Worm (Caenorhabditis elegans) whole organism, L1 larva: Measurements from ENCODE around the gene gst-12.

Experiments used
- C04F5.9 ChIP-seq: sonication (generic microtip); optimal IDR thresholded peaks from 2 replicates; lab custom pipeline; 2016; ENCODE audit warnings: missing genetic modification characterization, missing compliant biosample characterization
- C34B4.2 ChIP-seq: sonication (generic microtip); optimal IDR thresholded peaks from 2 replicates; lab custom pipeline; 2017; ENCODE audit warnings: mild to moderate bottlenecking, missing genetic modification characterization, missing compliant biosample characterization
- F16B12.6 ChIP-seq: fragments of 150-350 bp; optimal IDR thresholded peaks from 2 replicates; lab custom pipeline; 2014; ENCODE audit warnings: missing biosample characterization, missing genetic modification characterization
- Y116A8C.19 ChIP-seq: sonication (generic microtip); optimal IDR thresholded peaks from 2 replicates; lab custom pipeline; 2016; ENCODE audit warnings: missing compliant biosample characterization, missing genetic modification characterization, borderline replicate concordance
- blmp-1 ChIP-seq: fragments of 150-350 bp; optimal IDR thresholded peaks from 2 replicates; lab custom pipeline; 2014; ENCODE audit warnings: missing biosample characterization, missing genetic modification characterization
- ceh-63 ChIP-seq: fragments of 200-800 bp; sonication (Bioruptor generic); optimal IDR thresholded peaks from 2 replicates; lab custom pipeline; 2018; ENCODE audit warnings: mild to moderate bottlenecking, missing genetic modification characterization, missing compliant biosample characterization
- ceh-8 ChIP-seq: fragments of 200-800 bp; sonication (Bioruptor generic); optimal IDR thresholded peaks from 2 replicates; lab custom pipeline; 2018; ENCODE audit warnings: mild to moderate bottlenecking, missing genetic modification characterization, moderate library complexity, missing compliant biosample characterization
- ceh-82 ChIP-seq, 3 experiments: fragments of 150-350 bp in 1 of 3; sonication (generic microtip) in 2 of 3; optimal IDR thresholded peaks; 2 replicates each; lab custom pipeline; 2014 to 2017; ENCODE audit warnings: missing biosample characterization in 3 of 3, missing genetic modification characterization in 3 of 3
- ceh-88 ChIP-seq: fragments of 200-800 bp; sonication (Bioruptor generic); IDR thresholded peaks from 2 replicates; pipeline ENCODE4 v1.3.6; 2022; ENCODE audit warnings: missing genetic modification characterization, missing compliant biosample characterization
- ces-1 ChIP-seq: fragments of 150-350 bp; optimal IDR thresholded peaks from 2 replicates; lab custom pipeline; 2014; ENCODE audit warnings: missing biosample characterization, missing genetic modification reagents, missing genetic modification characterization
- dsc-1 ChIP-seq: sonication (generic microtip); optimal IDR thresholded peaks from 2 replicates; lab custom pipeline; 2016; ENCODE audit warnings: mild to moderate bottlenecking, missing genetic modification characterization, missing compliant biosample characterization
- efl-1 ChIP-seq, 4 experiments: fragments of 150-350 bp; optimal IDR thresholded peaks in 3 of 4; peaks in 1 of 4; 1 replicate in 1 of 4; 2 replicates in 3 of 4; lab custom pipeline; 2014; ENCODE audit warnings: missing biosample characterization in 2 of 4, missing genetic modification characterization in 2 of 4, missing genetic modification reagents in 2 of 4
- efl-3 ChIP-seq: fragments of 200-800 bp; sonication (Bioruptor generic); optimal IDR thresholded peaks from 2 replicates; lab custom pipeline; 2018; ENCODE audit warnings: mild to moderate bottlenecking, missing genetic modification characterization, missing compliant biosample characterization
- egl-13 ChIP-seq: sonication (generic microtip); optimal IDR thresholded peaks from 2 replicates; lab custom pipeline; 2016; ENCODE audit warnings: missing genotype, missing genetic modification reagents, missing genetic modification characterization, missing compliant biosample characterization
- egl-27 ChIP-seq, 2 experiments: fragments of 150-350 bp in 1 of 2; sonication (generic microtip); optimal IDR thresholded peaks; 3 replicates each; lab custom pipeline; 2017 to 2018; ENCODE audit warnings: missing biosample characterization in 2 of 2, missing genetic modification characterization in 2 of 2, missing genetic modification reagents in 2 of 2
- elt-3 ChIP-seq, 6 experiments: fragments of 150-350 bp in 1 of 6; sonication (generic microtip); optimal IDR thresholded peaks; 2 replicates each; lab custom pipeline; 2017 to 2018; ENCODE audit warnings: missing biosample characterization in 6 of 6, missing genetic modification characterization in 6 of 6, inconsistent platforms in 1 of 6
- fkh-4 ChIP-seq: sonication (generic microtip); optimal IDR thresholded peaks from 2 replicates; lab custom pipeline; 2016; ENCODE audit warnings: missing compliant biosample characterization, missing genetic modification characterization, borderline replicate concordance
- fos-1 ChIP-seq: fragments of 150-350 bp; optimal IDR thresholded peaks from 2 replicates; lab custom pipeline; 2014; ENCODE audit warnings: missing biosample characterization, missing genetic modification characterization
- hlh-17 ChIP-seq: fragments of 200-800 bp; sonication (Bioruptor generic); optimal IDR thresholded peaks from 2 replicates; lab custom pipeline; 2018; ENCODE audit warnings: missing genetic modification characterization, mild to moderate bottlenecking, missing compliant biosample characterization, moderate library complexity, borderline replicate concordance
- hlh-4 ChIP-seq: sonication (generic microtip); optimal IDR thresholded peaks from 2 replicates; lab custom pipeline; 2016; ENCODE audit warnings: mild to moderate bottlenecking, missing genetic modification characterization, missing compliant biosample characterization
- hpl-2 ChIP-seq: fragments of 150-350 bp; optimal IDR thresholded peaks from 2 replicates; lab custom pipeline; 2014; ENCODE audit warnings: missing biosample characterization, missing genetic modification reagents, missing genetic modification characterization
- isw-1 ChIP-seq: fragments of 200-800 bp; sonication (Bioruptor generic); IDR thresholded peaks from 2 replicates; pipeline ENCODE4 v1.3.6; 2022; ENCODE audit warnings: missing genetic modification characterization, missing compliant biosample characterization
- jun-1 ChIP-seq: fragments of 150-350 bp; optimal IDR thresholded peaks from 2 replicates; lab custom pipeline; 2014; ENCODE audit warnings: missing biosample characterization, missing genetic modification reagents, missing genetic modification characterization
- lin-14 ChIP-seq: fragments of 200-800 bp; sonication (Bioruptor generic); optimal IDR thresholded peaks from 2 replicates; lab custom pipeline; 2018; ENCODE audit warnings: mild to moderate bottlenecking, missing genetic modification characterization, moderate library complexity, missing compliant biosample characterization
- lin-15B ChIP-seq: fragments of 150-350 bp; sonication (generic microtip); optimal IDR thresholded peaks from 3 replicates; lab custom pipeline; 2014; ENCODE audit warnings: missing biosample characterization, missing genetic modification characterization
- lin-35 ChIP-seq, 2 experiments: fragments of 150-350 bp; optimal IDR thresholded peaks; 2 replicates each; lab custom pipeline; 2014; ENCODE audit warnings: missing biosample characterization in 2 of 2, missing genetic modification characterization in 2 of 2, missing genetic modification reagents in 2 of 2
- lin-39 ChIP-seq: fragments of 150-350 bp; optimal IDR thresholded peaks from 2 replicates; lab custom pipeline; 2014; ENCODE audit warnings: missing biosample characterization, missing genetic modification reagents, missing genetic modification characterization
- lir-3 ChIP-seq: sonication (generic microtip); optimal IDR thresholded peaks from 2 replicates; lab custom pipeline; 2016; ENCODE audit warnings: mild to moderate bottlenecking, missing genetic modification characterization, moderate library complexity, missing compliant biosample characterization; ENCODE audit not compliant: poor library complexity
- lsy-2 ChIP-seq, 2 experiments: fragments of 150-350 bp; optimal IDR thresholded peaks; 2 replicates each; lab custom pipeline; 2014; ENCODE audit warnings: missing biosample characterization in 2 of 2, missing genetic modification characterization in 2 of 2
- mdl-1 ChIP-seq, 2 experiments: fragments of 150-350 bp; optimal IDR thresholded peaks; 2 replicates each; lab custom pipeline; 2014 to 2017; ENCODE audit warnings: missing biosample characterization in 2 of 2, missing genetic modification characterization in 2 of 2, inconsistent platforms in 1 of 2
- nhr-12 ChIP-seq: sonication (generic microtip); optimal IDR thresholded peaks from 2 replicates; lab custom pipeline; 2017; ENCODE audit warnings: missing biosample characterization, missing genetic modification characterization
- nhr-20 ChIP-seq: sonication (generic microtip); optimal IDR thresholded peaks from 2 replicates; lab custom pipeline; 2016; ENCODE audit warnings: mild to moderate bottlenecking, missing genetic modification characterization, missing compliant biosample characterization
- nhr-237 ChIP-seq: fragments of 150-350 bp; optimal IDR thresholded peaks from 2 replicates; lab custom pipeline; 2014; ENCODE audit warnings: missing biosample characterization, missing genetic modification characterization
- nhr-28 ChIP-seq: fragments of 150-350 bp; optimal IDR thresholded peaks from 2 replicates; lab custom pipeline; 2014; ENCODE audit warnings: missing biosample characterization, missing genetic modification characterization
- nhr-47 ChIP-seq: sonication (generic microtip); optimal IDR thresholded peaks from 2 replicates; lab custom pipeline; 2016; ENCODE audit warnings: mild to moderate bottlenecking, missing genetic modification characterization, moderate library complexity, missing compliant biosample characterization
- nhr-76 ChIP-seq: sonication (generic microtip); optimal IDR thresholded peaks from 2 replicates; lab custom pipeline; 2017; ENCODE audit warnings: missing biosample characterization, missing genetic modification characterization
- nhr-77 ChIP-seq: fragments of 150-350 bp; optimal IDR thresholded peaks from 2 replicates; lab custom pipeline; 2014; ENCODE audit warnings: missing biosample characterization, missing genetic modification characterization
- nhr-84 ChIP-seq: sonication (generic microtip); optimal IDR thresholded peaks from 2 replicates; lab custom pipeline; 2017; ENCODE audit warnings: missing biosample characterization, missing genetic modification characterization
- nhr-85 ChIP-seq: sonication (generic microtip); peaks from one replicate; lab custom pipeline; 2016; ENCODE audit warnings: missing genetic modification characterization, inconsistent platforms, missing compliant biosample characterization
- pag-3 ChIP-seq: sonication (generic microtip); optimal IDR thresholded peaks from 2 replicates; lab custom pipeline; 2017; ENCODE audit warnings: missing genetic modification characterization, mild to moderate bottlenecking, missing compliant biosample characterization, antibody characterized with exemption, borderline replicate concordance; ENCODE audit not compliant: insufficient read depth
- pax-3 ChIP-seq: fragments of 200-800 bp; sonication (Bioruptor generic); optimal IDR thresholded peaks from 2 replicates; lab custom pipeline; 2018; ENCODE audit warnings: mild to moderate bottlenecking, missing genetic modification characterization, moderate library complexity, missing compliant biosample characterization
- rnt-1 ChIP-seq: sonication (generic microtip); optimal IDR thresholded peaks from 2 replicates; lab custom pipeline; 2016; ENCODE audit warnings: mild to moderate bottlenecking, missing genetic modification characterization, moderate library complexity, missing compliant biosample characterization
- skn-1 ChIP-seq: fragments of 150-350 bp; optimal IDR thresholded peaks from 2 replicates; lab custom pipeline; 2014; ENCODE audit warnings: missing biosample characterization, missing genetic modification characterization
- snu-23 ChIP-seq: sonication (generic microtip); optimal IDR thresholded peaks from 2 replicates; lab custom pipeline; 2016; ENCODE audit warnings: missing genetic modification characterization, missing compliant biosample characterization
- sup-37 ChIP-seq: fragments of 200-800 bp; sonication (Bioruptor generic); optimal IDR thresholded peaks from 2 replicates; lab custom pipeline; 2018; ENCODE audit warnings: mild to moderate bottlenecking, missing genetic modification characterization, missing compliant biosample characterization
- unc-130 ChIP-seq: fragments of 150-350 bp; optimal IDR thresholded peaks from 2 replicates; lab custom pipeline; 2017; ENCODE audit warnings: missing biosample characterization, missing genetic modification characterization, inconsistent platforms
- unc-30 ChIP-seq: sonication (generic microtip); optimal IDR thresholded peaks from 2 replicates; lab custom pipeline; 2017; ENCODE audit warnings: missing biosample characterization, missing genetic modification characterization
- unc-62 ChIP-seq: fragments of 150-350 bp; optimal IDR thresholded peaks from 2 replicates; lab custom pipeline; 2014; ENCODE audit warnings: missing biosample characterization, missing genetic modification reagents, missing genetic modification characterization
- unc-86 ChIP-seq: sonication (generic microtip); optimal IDR thresholded peaks from 2 replicates; lab custom pipeline; 2016; ENCODE audit warnings: missing genetic modification characterization, missing compliant biosample characterization
- unc-98 ChIP-seq: fragments of 200-800 bp; sonication (Bioruptor generic); IDR thresholded peaks from 2 replicates; pipeline ENCODE4 v1.3.6; 2022; ENCODE audit warnings: missing genetic modification characterization, missing compliant biosample characterization
- xbp-1 ChIP-seq: sonication (generic microtip); optimal IDR thresholded peaks from 2 replicates; lab custom pipeline; 2016; ENCODE audit warnings: missing genetic modification characterization, missing compliant biosample characterization
- zag-1 ChIP-seq: fragments of 150-350 bp; optimal IDR thresholded peaks from 2 replicates; lab custom pipeline; 2014; ENCODE audit warnings: missing biosample characterization, missing genetic modification characterization
- zip-4 ChIP-seq: fragments of 200-800 bp; sonication (Bioruptor generic); optimal IDR thresholded peaks from 2 replicates; lab custom pipeline; 2018; ENCODE audit warnings: mild to moderate bottlenecking, missing genetic modification characterization, moderate library complexity, missing compliant biosample characterization

The gst-12 gene

DNA sequence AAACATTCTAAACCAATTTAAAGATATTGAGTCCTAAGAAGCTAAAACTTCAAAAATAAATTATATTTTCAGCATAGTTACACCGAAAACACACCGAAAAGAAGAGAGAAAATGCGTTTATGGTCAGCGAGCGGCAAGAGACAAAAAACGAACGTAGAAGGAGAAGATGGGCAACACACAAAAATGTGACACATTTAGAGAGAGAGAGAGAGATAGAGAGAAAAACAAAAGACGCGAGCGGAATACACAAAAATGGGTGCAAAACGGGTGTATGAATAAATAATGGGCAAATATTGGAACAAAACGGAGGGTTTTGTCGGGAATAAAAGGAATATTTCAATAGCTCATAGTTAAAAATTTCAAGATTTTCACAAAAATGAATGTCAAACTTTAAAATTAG lies 22.3 kb upstream of the gst-12 start:
- TF ChIP-seq blmp-1 (tag; lab: Kevin White, UChicago) (peak; percentile 39), nhr-77 (no peak), nhr-20 (tag; lab: Kevin White, UChicago) (peak; percentile 38), ceh-8 (no peak), C34B4.2 (tag; lab: Kevin White, UChicago) (no peak), fos-1 (tag; lab: Kevin White, UChicago) (no peak), efl-1 (optimal IDR thresholded peaks at IDR 0.05; lab: Kevin White, UChicago) (peak in 1 of 2 experiments; percentile 20), efl-1 (GFP tag; optimal IDR thresholded peaks at IDR 0.05 in 1 of 2; lab: Kevin White, UChicago) (peak in 1 of 2 experiments; percentile 58), xbp-1 (tag; lab: Kevin White, UChicago) (no peak), lin-15B (tag; lab: Kevin White, UChicago) (no peak), dsc-1 (tag; lab: Kevin White, UChicago) (no peak), rnt-1 (tag; lab: Kevin White, UChicago) (no peak), nhr-85 (tag; lab: Kevin White, UChicago) (peak; percentile 72), hpl-2 (GFP tag; lab: Kevin White, UChicago) (no peak), pag-3 (no peak), C04F5.9 (no peak), unc-62 (GFP tag; lab: Kevin White, UChicago) (no peak), ceh-63 (no peak), lin-14 (GFP tag; lab: Kevin White, UChicago) (peak; percentile 66), hlh-4 (tag; lab: Kevin White, UChicago) (no peak), nhr-237 (tag; lab: Kevin White, UChicago) (no peak), snu-23 (GFP tag; lab: Kevin White, UChicago) (peak; percentile 21), unc-86 (peak; percentile 8), pax-3 (tag; lab: Kevin White, UChicago) (no peak), unc-98 (GFP tag; lab: Robert Waterston, UW) (no peak), fkh-4 (tag; lab: Kevin White, UChicago) (no peak), nhr-47 (no peak), ceh-82 (tag; optimal IDR thresholded peaks at IDR 0.05; lab: Kevin White, UChicago) (no peak), ceh-88 (GFP tag; lab: Robert Waterston, UW) (no peak), egl-13 (tag; lab: Kevin White, UChicago) (no peak), nhr-76 (tag; lab: Kevin White, UChicago) (no peak), lin-39 (no peak), skn-1 (tag; lab: Kevin White, UChicago) (no peak), unc-130 (tag; lab: Kevin White, UChicago) (no peak), F16B12.6 (tag; lab: Kevin White, UChicago) (no peak), sup-37 (no peak), efl-3 (GFP tag; lab: Kevin White, UChicago) (no peak), nhr-12 (tag; lab: Kevin White, UChicago) (no peak), unc-30 (tag; lab: Kevin White, UChicago) (no peak), zag-1 (no peak), lsy-2 (tag; optimal IDR thresholded peaks at IDR 0.05; lab: Kevin White, UChicago) (peak in 1 of 2 experiments; percentile 34), hlh-17 (no peak), egl-27 (tag; optimal IDR thresholded peaks at IDR 0.05; lab: Kevin White, UChicago) (no peak), mdl-1 (tag; optimal IDR thresholded peaks at IDR 0.05; lab: Kevin White, UChicago) (no peak), isw-1 (GFP tag; lab: Robert Waterston, UW) (no peak), Y116A8C.19 (tag; lab: Kevin White, UChicago) (no peak), ces-1 (GFP tag; lab: Kevin White, UChicago) (no peak), nhr-28 (tag; lab: Kevin White, UChicago) (no peak), lir-3 (no peak), zip-4 (GFP tag; lab: Kevin White, UChicago) (no peak), elt-3 (tag; optimal IDR thresholded peaks at IDR 0.05; lab: Kevin White, UChicago) (no peak), nhr-84 (tag; lab: Kevin White, UChicago) (no peak), lin-35 (GFP tag; optimal IDR thresholded peaks at IDR 0.05; lab: Kevin White, UChicago) (peak; percentile 9 to 40), jun-1 (tag; lab: Kevin White, UChicago) (no peak)
